Worm (Caenorhabditis elegans): ENCODE data around the gene F42G8.8.

DNA sequence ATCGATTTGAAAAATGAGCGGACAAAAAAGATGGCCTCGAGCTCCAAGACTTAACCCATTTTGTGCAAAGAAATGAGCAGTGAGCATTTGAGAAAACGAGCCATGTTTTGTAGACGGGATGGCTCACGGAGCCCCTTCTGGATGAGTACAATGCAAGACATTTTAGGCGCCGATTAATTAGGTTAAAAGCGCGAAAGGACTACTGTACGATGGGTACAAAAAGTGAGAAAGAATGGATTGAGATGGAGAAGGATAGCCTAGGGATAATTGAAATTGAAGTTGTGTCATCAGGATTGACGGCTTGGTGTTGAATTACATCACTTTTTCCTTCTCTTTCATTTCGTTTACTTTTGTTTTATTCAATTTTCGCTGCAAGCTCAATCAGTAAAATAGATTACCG, 38.1 kb upstream of the F42G8.8 start:
- TF ChIP-seq elt-1 (tag; optimal IDR thresholded peaks at IDR 0.05) (no peak), nhr-25 (tag; optimal IDR thresholded peaks at IDR 0.05) (no peak), unc-55 (GFP tag; optimal IDR thresholded peaks at IDR 0.05) (no peak), unc-62 (GFP tag; optimal IDR thresholded peaks at IDR 0.05) (no peak), ZK546.5 (tag; optimal IDR thresholded peaks at IDR 0.05) (no peak), lin-11 (tag; optimal IDR thresholded peaks at IDR 0.05) (no peak), ama-1 (optimal IDR thresholded peaks at IDR 0.05) (no peak), blmp-1 (tag; optimal IDR thresholded peaks at IDR 0.05; ENCODE audit: insufficient read depth) (no peak), aly-2 (tag; optimal IDR thresholded peaks at IDR 0.05) (no peak), egl-27 (tag; optimal IDR thresholded peaks at IDR 0.05) (no peak), fos-1 (tag; optimal IDR thresholded peaks at IDR 0.05) (no peak), R02D3.7 (tag; optimal IDR thresholded peaks at IDR 0.05) (no peak), lin-13 (GFP tag; optimal IDR thresholded peaks at IDR 0.05) (no peak)

All from whole organism, L2 larva.